Worm (Caenorhabditis elegans) whole organism, L4 larva: ENCODE data around the gene rbm-26.

Experiments
- F10B5.3 ChIP-seq: sonication (generic microtip); optimal IDR thresholded peaks from 2 replicates; lab custom pipeline; 2016; ENCODE audit warnings: mild to moderate bottlenecking, missing genetic modification characterization, missing compliant biosample characterization
- F37D6.2 ChIP-seq: sonication (generic microtip); optimal IDR thresholded peaks from 2 replicates; lab custom pipeline; 2016; ENCODE audit warnings: mild to moderate bottlenecking, missing genetic modification characterization, missing compliant biosample characterization
- F44E2.7 ChIP-seq: fragments of 200-800 bp; sonication (Bioruptor generic); IDR thresholded peaks from 2 replicates; pipeline ENCODE4 v2.1.2; 2022; ENCODE audit warnings: missing genetic modification characterization, missing compliant biosample characterization
- F49E8.2 ChIP-seq: sonication (generic microtip); optimal IDR thresholded peaks from 2 replicates; lab custom pipeline; 2016; ENCODE audit warnings: missing compliant biosample characterization, mild to moderate bottlenecking, missing genetic modification characterization, borderline replicate concordance
- T26A8.4 ChIP-seq: fragments of 200-800 bp; sonication (Bioruptor generic); IDR thresholded peaks from 2 replicates; pipeline ENCODE4 v1.3.6; 2022; ENCODE audit warnings: missing genetic modification characterization, missing compliant biosample characterization
- Y105C5A.15 ChIP-seq: fragments of 200-800 bp; sonication (Bioruptor generic); IDR thresholded peaks from 2 replicates; pipeline ENCODE4 v1.3.6; 2022; ENCODE audit warnings: missing genetic modification characterization, missing compliant biosample characterization
- Y5F2A.4 ChIP-seq: fragments of 200-800 bp; sonication (Bioruptor generic); optimal IDR thresholded peaks from 2 replicates; lab custom pipeline; 2018; ENCODE audit warnings: mild to moderate bottlenecking, missing genetic modification characterization, missing compliant biosample characterization
- Y75B8A.6 ChIP-seq: fragments of 200-800 bp; sonication (Bioruptor generic); IDR thresholded peaks from 2 replicates; pipeline ENCODE4 v1.3.6; 2022; ENCODE audit warnings: missing genetic modification reagents, missing genetic modification characterization, missing compliant biosample characterization
- aha-1 ChIP-seq: fragments of 150-350 bp; peaks from one replicate; lab custom pipeline; 2014; ENCODE audit warnings: missing biosample characterization, missing genetic modification characterization
- ama-1 ChIP-seq: fragments of 150-350 bp; optimal IDR thresholded peaks from 2 replicates; lab custom pipeline; 2014; ENCODE audit warnings: inconsistent platforms, mixed read lengths
- arid-1 ChIP-seq: fragments of 200-800 bp; sonication (Bioruptor generic); conservative IDR thresholded peaks from 2 replicates; pipeline ENCODE4 v1.3.6; 2022; ENCODE audit warnings: missing genetic modification reagents, missing genetic modification characterization, missing compliant biosample characterization
- ceh-20 ChIP-seq: fragments of 200-800 bp; sonication (Bioruptor generic); IDR thresholded peaks from 2 replicates; pipeline ENCODE4 v1.3.6; 2022; ENCODE audit warnings: missing genetic modification reagents, missing genetic modification characterization, missing compliant biosample characterization
- ceh-28 ChIP-seq: fragments of 150-350 bp; optimal IDR thresholded peaks from 2 replicates; lab custom pipeline; 2014; ENCODE audit warnings: missing biosample characterization, missing genetic modification reagents, missing genetic modification characterization
- ceh-32 ChIP-seq: sonication (generic microtip); optimal IDR thresholded peaks from 2 replicates; lab custom pipeline; 2016; ENCODE audit warnings: mild to moderate bottlenecking, missing genetic modification characterization, missing compliant biosample characterization; ENCODE audit not compliant: poor library complexity
- ceh-44 ChIP-seq: fragments of 200-800 bp; sonication (Bioruptor generic); IDR thresholded peaks from 2 replicates; pipeline ENCODE4 v1.3.6; 2022; ENCODE audit warnings: missing genetic modification reagents, missing genetic modification characterization, missing compliant biosample characterization
- ceh-82 ChIP-seq: sonication (generic microtip); optimal IDR thresholded peaks from 2 replicates; lab custom pipeline; 2017; ENCODE audit warnings: missing biosample characterization, missing genetic modification characterization
- daf-19 ChIP-seq: fragments of 200-800 bp; sonication (Bioruptor generic); conservative IDR thresholded peaks from 2 replicates; pipeline ENCODE4 v1.3.6; 2022; ENCODE audit warnings: missing genetic modification characterization, missing compliant biosample characterization
- daf-8 ChIP-seq: fragments of 200-800 bp; sonication (Bioruptor generic); IDR thresholded peaks from 2 replicates; pipeline ENCODE4 v1.3.6; 2022; ENCODE audit warnings: missing genetic modification characterization, missing compliant biosample characterization
- dmd-9 ChIP-seq: fragments of 200-800 bp; sonication (Bioruptor generic); IDR thresholded peaks from 2 replicates; pipeline ENCODE4 v1.3.6; 2022; ENCODE audit warnings: missing genetic modification reagents, missing genetic modification characterization, missing compliant biosample characterization
- dve-1 ChIP-seq: sonication (generic microtip); optimal IDR thresholded peaks from 2 replicates; lab custom pipeline; 2017; ENCODE audit warnings: antibody characterized with exemption, mild to moderate bottlenecking, missing genetic modification characterization, missing compliant biosample characterization; ENCODE audit not compliant: insufficient read depth
- egl-27 ChIP-seq: sonication (generic microtip); optimal IDR thresholded peaks from 3 replicates; lab custom pipeline; 2017; ENCODE audit warnings: missing biosample characterization, missing genetic modification reagents, missing genetic modification characterization
- fos-1 ChIP-seq: fragments of 150-350 bp; optimal IDR thresholded peaks from 2 replicates; lab custom pipeline; 2014; ENCODE audit warnings: missing biosample characterization, missing genetic modification characterization
- hif-1 ChIP-seq, 2 experiments: sonication (generic microtip); optimal IDR thresholded peaks; 2 replicates each; lab custom pipeline; 2016 to 2017; ENCODE audit warnings: missing compliant biosample characterization in 2 of 2, missing genetic modification characterization in 2 of 2, missing genetic modification reagents in 2 of 2, missing genotype in 2 of 2, mild to moderate bottlenecking in 1 of 2
- lin-1 ChIP-seq: fragments of 200-800 bp; sonication (Bioruptor generic); IDR thresholded peaks from 2 replicates; pipeline ENCODE4 v1.3.6; 2022; ENCODE audit warnings: missing genetic modification reagents, missing genetic modification characterization, missing compliant biosample characterization
- lin-15B ChIP-seq: fragments of 150-350 bp; sonication (generic microtip); optimal IDR thresholded peaks from 3 replicates; lab custom pipeline; 2014; ENCODE audit warnings: missing biosample characterization, missing genetic modification characterization
- lsy-2 ChIP-seq, 2 experiments: fragments of 150-350 bp in 1 of 2; sonication (generic microtip) in 1 of 2; optimal IDR thresholded peaks; 2 replicates each; lab custom pipeline; 2014 to 2017; ENCODE audit warnings: missing biosample characterization in 2 of 2, missing genetic modification characterization in 2 of 2
- madf-9 ChIP-seq: fragments of 200-800 bp; sonication (Bioruptor generic); conservative IDR thresholded peaks from 2 replicates; pipeline ENCODE4 v1.3.6; 2022; ENCODE audit warnings: missing genetic modification reagents, missing genetic modification characterization, missing compliant biosample characterization
- nhr-25 ChIP-seq: sonication (generic microtip); optimal IDR thresholded peaks from 2 replicates; lab custom pipeline; 2017; ENCODE audit warnings: missing genetic modification characterization, mild to moderate bottlenecking, missing compliant biosample characterization, antibody characterized with exemption, moderate library complexity, borderline replicate concordance; ENCODE audit not compliant: insufficient read depth
- php-3 ChIP-seq: fragments of 200-800 bp; sonication (Bioruptor generic); IDR thresholded peaks from 2 replicates; pipeline ENCODE4 v1.3.6; 2022; ENCODE audit warnings: missing genetic modification reagents, missing genetic modification characterization, missing compliant biosample characterization
- pqm-1 ChIP-seq: sonication (generic microtip); optimal IDR thresholded peaks from 2 replicates; lab custom pipeline; 2017; ENCODE audit warnings: missing biosample characterization, missing genetic modification characterization
- saeg-2 ChIP-seq: fragments of 200-800 bp; sonication (Bioruptor generic); IDR thresholded peaks from 2 replicates; pipeline ENCODE4 v1.3.6; 2022; ENCODE audit warnings: missing genetic modification reagents, missing genetic modification characterization, missing compliant biosample characterization
- sdz-12 ChIP-seq: fragments of 200-800 bp; sonication (Bioruptor generic); optimal IDR thresholded peaks from 2 replicates; lab custom pipeline; 2018; ENCODE audit warnings: mild to moderate bottlenecking, missing genetic modification characterization, missing compliant biosample characterization
- snpc-4 ChIP-seq: fragments of 150-350 bp; optimal IDR thresholded peaks from 2 replicates; lab custom pipeline; 2014; ENCODE audit warnings: missing biosample characterization, missing genetic modification characterization
- spr-1 ChIP-seq: sonication (generic microtip); optimal IDR thresholded peaks from 2 replicates; lab custom pipeline; 2016; ENCODE audit warnings: mild to moderate bottlenecking, missing genetic modification characterization, missing compliant biosample characterization
- tag-97 ChIP-seq: fragments of 200-800 bp; sonication (Bioruptor generic); IDR thresholded peaks from 2 replicates; pipeline ENCODE4 v1.3.6; 2022; ENCODE audit warnings: missing genetic modification characterization, missing compliant biosample characterization
- unc-62 ChIP-seq, 3 experiments: fragments of 150-350 bp in 1 of 3; sonication (generic microtip); optimal IDR thresholded peaks in 2 of 3; peaks in 1 of 3; 1 replicate in 1 of 3; 2 replicates in 2 of 3; lab custom pipeline; 2014 to 2017; ENCODE audit warnings: missing biosample characterization in 3 of 3, missing genetic modification characterization in 3 of 3, missing genetic modification reagents in 3 of 3, missing genotype in 1 of 3
- zfp-3 ChIP-seq: fragments of 200-800 bp; sonication (Bioruptor generic); conservative IDR thresholded peaks from 2 replicates; pipeline ENCODE4 v1.3.6; 2022; ENCODE audit warnings: missing genetic modification reagents, missing genetic modification characterization, missing compliant biosample characterization
- ztf-7 ChIP-seq: fragments of 150-350 bp; optimal IDR thresholded peaks from 2 replicates; lab custom pipeline; 2014; ENCODE audit warnings: missing biosample characterization, missing genetic modification characterization

rbm-26 gene

DNA sequence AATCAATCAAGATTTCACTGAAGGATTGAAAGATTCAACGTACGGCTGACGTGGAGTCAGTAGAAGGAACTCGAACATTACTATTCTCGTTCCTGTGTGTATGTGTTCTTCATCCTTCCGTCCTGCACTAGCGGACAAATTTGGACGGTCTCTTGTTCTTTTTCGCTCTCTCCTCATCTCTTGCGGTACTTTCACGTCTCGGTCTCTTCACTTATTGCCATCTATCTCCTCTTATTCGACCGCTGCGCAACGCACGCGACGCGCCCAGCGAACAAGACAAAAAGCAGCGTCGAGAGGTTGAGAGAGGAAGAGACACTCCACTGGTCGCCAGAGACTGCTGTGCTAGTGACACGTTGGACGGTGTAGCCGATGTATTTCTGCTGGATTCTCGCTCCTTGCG, 4.1 kb downstream of the rbm-26 start (continued):
- no peak for TF ChIP-seq Y75B8A.6 (GFP tag; lab: Robert Waterston, UW)
- TF ChIP-seq ceh-44: no peak
- peak; percentile 32 for TF ChIP-seq nhr-25 (tag; lab: Kevin White, UChicago)
- TF ChIP-seq hif-1 (tag; optimal IDR thresholded peaks at IDR 0.05; lab: Kevin White, UChicago): peak in 1 of 2 experiments; percentile 72
- no peak for TF ChIP-seq tag-97 (GFP tag; lab: Robert Waterston, UW)
- TF ChIP-seq lsy-2 (tag; optimal IDR thresholded peaks at IDR 0.05; lab: Kevin White, UChicago): peak; percentile 37 to 68
- peak; percentile 58 for TF ChIP-seq madf-9 (GFP tag; lab: Robert Waterston, UW)
- no peak for TF ChIP-seq snpc-4 (tag; lab: Kevin White, UChicago)
- TF ChIP-seq F10B5.3: no peak
- peak; percentile 63 for TF ChIP-seq dve-1 (tag; lab: Kevin White, UChicago)
- no peak for TF ChIP-seq F49E8.2 (tag; lab: Kevin White, UChicago)
- TF ChIP-seq ceh-20 (GFP tag; lab: Robert Waterston, UW): no peak
- TF ChIP-seq ceh-82 (tag; lab: Kevin White, UChicago): no peak
- 0 out of 2 replicates have a peak, but pooled peaks have one; percentile 30 for TF ChIP-seq F44E2.7
- TF ChIP-seq zfp-3 (GFP tag; lab: Robert Waterston, UW): no peak
- TF ChIP-seq T26A8.4 (GFP tag; lab: Robert Waterston, UW): peak; percentile 69
- TF ChIP-seq daf-8: no peak
- no peak for TF ChIP-seq sdz-12
- no peak for TF ChIP-seq daf-19 (GFP tag; lab: Robert Waterston, UW)
- no peak for TF ChIP-seq lin-15B (tag; lab: Kevin White, UChicago)
- no peak for TF ChIP-seq F37D6.2 (tag; lab: Kevin White, UChicago)
- peak; percentile 9 for TF ChIP-seq ceh-28 (tag; lab: Kevin White, UChicago)
- no peak for TF ChIP-seq spr-1 (tag; lab: Kevin White, UChicago)

DNA sequence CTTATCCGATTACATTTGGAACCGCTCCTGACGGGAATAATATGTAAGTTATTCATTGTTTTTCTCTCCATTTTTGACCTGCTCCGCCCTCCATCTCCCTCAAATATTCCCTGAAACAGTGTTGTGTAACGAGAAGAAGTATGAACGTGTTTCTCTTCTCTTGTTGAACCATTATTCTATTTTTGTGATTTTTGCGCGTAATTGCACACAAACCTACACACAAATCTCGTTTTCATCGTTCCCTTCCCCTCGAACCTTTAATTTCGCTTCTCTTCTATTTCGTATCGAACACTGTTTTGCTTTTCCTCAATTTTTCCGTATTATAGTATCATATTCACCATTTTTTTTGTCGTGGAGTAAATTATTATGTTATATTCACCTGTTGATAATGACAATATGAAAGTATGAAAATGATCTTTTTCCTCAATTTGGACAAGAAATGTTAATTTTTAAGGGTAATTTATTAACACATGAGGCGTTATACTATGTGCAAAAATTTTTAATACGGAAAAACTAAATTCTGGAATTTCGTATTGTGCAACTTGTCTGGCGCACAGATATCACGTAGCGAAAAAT, 5.9 kb downstream of the rbm-26 start:
- TF ChIP-seq unc-62 (GFP tag; optimal IDR thresholded peaks at IDR 0.05 in 1 of 2; lab: Kevin White, UChicago): peak in 1 of 2 experiments; percentile 85
- TF ChIP-seq unc-62 (tag; optimal IDR thresholded peaks at IDR 0.05; lab: Kevin White, UChicago): no peak
- TF ChIP-seq arid-1: no peak
- TF ChIP-seq Y105C5A.15 (GFP tag; lab: Robert Waterston, UW): 0 out of 2 replicates have a peak, but pooled peaks have one; percentile 35
- TF ChIP-seq ama-1 (lab: Kevin White, UChicago): peak; percentile 67
- no peak for TF ChIP-seq php-3 (GFP tag; lab: Robert Waterston, UW)
- peak; percentile 64; the same call in 1 of the 2 replicates for TF ChIP-seq daf-19 (GFP tag; lab: Robert Waterston, UW)

DNA sequence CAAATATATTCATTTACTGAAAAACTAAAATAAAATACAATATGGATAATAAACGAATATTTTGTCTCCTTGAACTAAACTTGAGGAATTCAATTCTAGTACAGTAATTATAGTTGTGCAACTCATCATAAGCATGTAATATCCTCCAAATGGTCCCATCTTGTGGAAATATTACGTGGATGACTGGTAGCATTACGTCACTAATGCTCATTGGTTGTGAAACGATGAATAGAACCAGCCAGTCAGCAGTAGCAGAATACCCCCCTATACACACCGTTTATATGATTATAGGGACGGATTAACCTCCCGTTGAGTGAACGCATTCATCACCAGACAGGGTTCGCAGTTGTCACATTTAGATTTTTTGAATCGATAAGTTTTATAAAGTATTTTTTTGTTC, 7.0 kb downstream of the rbm-26 start:
- TF ChIP-seq daf-8: no peak
- TF ChIP-seq egl-27 (tag; lab: Kevin White, UChicago): no peak
- TF ChIP-seq pqm-1: no peak
- no peak for TF ChIP-seq Y5F2A.4 (GFP tag; lab: Kevin White, UChicago)
- no peak for TF ChIP-seq aha-1 (tag; lab: Kevin White, UChicago)
- TF ChIP-seq zfp-3 (GFP tag; lab: Robert Waterston, UW): no peak
- no peak for TF ChIP-seq dmd-9 (GFP tag; lab: Robert Waterston, UW)
- no peak for TF ChIP-seq ztf-7 (tag; lab: Kevin White, UChicago)
- no peak for TF ChIP-seq fos-1
- TF ChIP-seq ceh-32: no peak
- TF ChIP-seq lin-1 (GFP tag; lab: Robert Waterston, UW): no peak
- TF ChIP-seq saeg-2 (GFP tag; lab: Robert Waterston, UW): no peak
